Fruit fly (Drosophila melanogaster) whole organism, embryonic: Measurements from ENCODE around the gene CG13085.

ENCODE experiments used
- Awh ChIP-seq: fragments of 200-800 bp; sonication (Bioruptor generic); IDR thresholded peaks from 2 replicates; pipeline ENCODE4, ENCODE4 v1.3.6; 2022; ENCODE audit warnings: missing biosample characterization, missing genetic modification characterization
- CG11093 ChIP-seq: fragments of 200-800 bp; sonication (Bioruptor generic); IDR thresholded peaks from 3 replicates; pipeline ENCODE4 v1.3.6; 2022; ENCODE audit warnings: missing biosample characterization, missing genetic modification characterization
- CG11560 ChIP-seq: fragments of 200-800 bp; sonication (Bioruptor generic); IDR thresholded peaks from 3 replicates; pipeline ENCODE4 v1.3.6; 2022; ENCODE audit warnings: missing biosample characterization, missing genetic modification characterization
- CG11696 ChIP-seq: fragments of 200-800 bp; sonication (Bioruptor generic); IDR thresholded peaks from 2 replicates; pipeline ENCODE4 v1.3.6; 2022; ENCODE audit warnings: missing biosample characterization, missing genetic modification characterization
- CG11723 ChIP-seq: fragments of 200-800 bp; sonication (Bioruptor generic); optimal IDR thresholded peaks from 2 replicates; lab custom pipeline; 2017; ENCODE audit warnings: missing biosample characterization, mild to moderate bottlenecking, missing genetic modification characterization
- CG12071 ChIP-seq: fragments of 200-800 bp; sonication (Bioruptor generic); optimal IDR thresholded peaks from 3 replicates; lab custom pipeline; 2018; ENCODE audit warnings: missing biosample characterization, mild to moderate bottlenecking, missing genetic modification characterization
- CG12155 ChIP-seq: fragments of 200-800 bp; sonication (Bioruptor generic); optimal IDR thresholded peaks from 3 replicates; lab custom pipeline; 2016; ENCODE audit warnings: missing biosample characterization, missing genetic modification characterization
- CG13894 ChIP-seq: fragments of 200-800 bp; sonication (Bioruptor generic); optimal IDR thresholded peaks from 3 replicates; lab custom pipeline; 2018; ENCODE audit warnings: missing biosample characterization, mild to moderate bottlenecking, missing genetic modification characterization, moderate library complexity
- CG15514 ChIP-seq: fragments of 200-800 bp; sonication (Bioruptor generic); optimal IDR thresholded peaks from 3 replicates; lab custom pipeline; 2017; ENCODE audit warnings: missing biosample characterization, missing genetic modification characterization, mild to moderate bottlenecking, moderate library complexity, missing genetic modification reagents
- CG1603 ChIP-seq: fragments of 200-800 bp; sonication (Bioruptor generic); optimal IDR thresholded peaks from 2 replicates; lab custom pipeline; 2019; ENCODE audit warnings: missing biosample characterization, mild to moderate bottlenecking, missing genetic modification characterization, moderate library complexity
- CG2199 ChIP-seq: fragments of 200-800 bp; sonication (Bioruptor generic); IDR thresholded peaks from 3 replicates; pipeline ENCODE4 v1.3.6; 2022; ENCODE audit warnings: missing biosample characterization, missing genetic modification characterization
- CG2678 ChIP-seq: fragments of 200-800 bp; sonication (Bioruptor generic); optimal IDR thresholded peaks from 3 replicates; lab custom pipeline; 2019; ENCODE audit warnings: missing biosample characterization, mild to moderate bottlenecking, missing genetic modification characterization, moderate library complexity
- CG32767 ChIP-seq: fragments of 200-800 bp; sonication (Bioruptor generic); IDR thresholded peaks from 2 replicates; pipeline ENCODE4 v1.3.6; 2022; ENCODE audit warnings: missing biosample characterization, missing genetic modification characterization
- CG34422 ChIP-seq: fragments of 200-800 bp; sonication (Bioruptor generic); IDR thresholded peaks from 3 replicates; pipeline ENCODE4 v1.3.6; 2022; ENCODE audit warnings: missing biosample characterization, missing genetic modification characterization
- CG3726 ChIP-seq: fragments of 200-800 bp; sonication (Bioruptor generic); IDR thresholded peaks from 3 replicates; pipeline ENCODE4, ENCODE4 v1.3.6; 2022; ENCODE audit warnings: missing biosample characterization, missing genetic modification characterization
- CG3838 ChIP-seq: fragments of 200-800 bp; sonication (Bioruptor generic); optimal IDR thresholded peaks from 3 replicates; lab custom pipeline; 2016; ENCODE audit warnings: missing biosample characterization, missing genetic modification characterization
- CG5180 ChIP-seq: fragments of 200-800 bp; sonication (Bioruptor generic); optimal IDR thresholded peaks from 3 replicates; lab custom pipeline; 2017; ENCODE audit warnings: missing biosample characterization, missing genetic modification characterization, mild to moderate bottlenecking, moderate library complexity, missing genetic modification reagents
- CG7271 ChIP-seq: fragments of 200-800 bp; sonication (Bioruptor generic); optimal IDR thresholded peaks from 2 replicates; lab custom pipeline; 2018; ENCODE audit warnings: missing biosample characterization, mild to moderate bottlenecking, missing genetic modification characterization, moderate library complexity
- CG7357 ChIP-seq: fragments of 200-800 bp; sonication (Bioruptor generic); IDR thresholded peaks from 3 replicates; pipeline ENCODE4 v1.3.6; 2022; ENCODE audit warnings: missing biosample characterization, missing genetic modification characterization
- CG8089 ChIP-seq: fragments of 200-800 bp; sonication (Bioruptor generic); optimal IDR thresholded peaks from 3 replicates; lab custom pipeline; 2016; ENCODE audit warnings: missing biosample characterization, missing genetic modification characterization
- CG8290 ChIP-seq, 3 experiments: fragments of 200-800 bp; sonication (Bioruptor generic); optimal IDR thresholded peaks; 2 replicates each; lab custom pipeline; 2016 to 2019; ENCODE audit warnings: missing biosample characterization in 3 of 3, missing genetic modification characterization in 3 of 3, mild to moderate bottlenecking in 2 of 3, moderate library complexity in 1 of 3
- CG9932 ChIP-seq: fragments of 200-800 bp; sonication (Bioruptor generic); IDR thresholded peaks from 2 replicates; pipeline ENCODE4 v1.3.6; 2022; ENCODE audit warnings: missing biosample characterization, missing genetic modification characterization
- D19A ChIP-seq: fragments of 200-800 bp; optimal IDR thresholded peaks from 3 replicates; lab custom pipeline; 2019; ENCODE audit warnings: missing biosample characterization, mild to moderate bottlenecking, missing genetic modification characterization, moderate library complexity
- Dad ChIP-seq: fragments of 200-800 bp; sonication (Bioruptor generic); optimal IDR thresholded peaks from 3 replicates; lab custom pipeline; 2016; ENCODE audit warnings: missing biosample characterization, missing genetic modification characterization
- Dbx ChIP-seq: fragments of 200-800 bp; sonication (Bioruptor generic); IDR thresholded peaks from 3 replicates; pipeline ENCODE4 v1.3.6; 2022; ENCODE audit warnings: missing biosample characterization, missing genetic modification characterization
- Deaf1 ChIP-seq: fragments of 200-800 bp; optimal IDR thresholded peaks from 3 replicates; lab custom pipeline; 2019; ENCODE audit warnings: missing biosample characterization, mild to moderate bottlenecking, missing genetic modification characterization, moderate library complexity
- Dfd ChIP-seq, 2 experiments: fragments of >200 bp; optimal IDR thresholded peaks; 2 replicates each; lab custom pipeline; 2017; ENCODE audit warnings: missing biosample characterization in 2 of 2, missing genetic modification characterization in 2 of 2
- Dref ChIP-seq: fragments of 200-800 bp; sonication (Bioruptor generic); IDR thresholded peaks from 2 replicates; pipeline ENCODE4 v1.3.6; 2022; ENCODE audit warnings: missing biosample characterization, missing genetic modification characterization
- HLH3B ChIP-seq: fragments of 200-800 bp; sonication (Bioruptor generic); IDR thresholded peaks from 2 replicates; pipeline ENCODE4 v1.3.6; 2022; ENCODE audit warnings: missing biosample characterization, missing genetic modification characterization
- HLH54F ChIP-seq: fragments of 200-800 bp; sonication (Bioruptor generic); optimal IDR thresholded peaks from 3 replicates; lab custom pipeline; 2016; ENCODE audit warnings: missing biosample characterization, missing genetic modification characterization
- Nf-YB ChIP-seq: fragments of 200-800 bp; sonication (Bioruptor generic); optimal IDR thresholded peaks from 3 replicates; lab custom pipeline; 2019; ENCODE audit warnings: missing biosample characterization, mild to moderate bottlenecking, missing genetic modification characterization, moderate library complexity
- Nf-YC ChIP-seq: fragments of 200-800 bp; optimal IDR thresholded peaks from 3 replicates; lab custom pipeline; 2019; ENCODE audit warnings: missing biosample characterization, mild to moderate bottlenecking, missing genetic modification characterization, moderate library complexity
- Trl ChIP-seq, 3 experiments: fragments of >200 bp in 2 of 3; fragments of 200-800 bp in 1 of 3; sonication (Bioruptor generic) in 1 of 3; optimal IDR thresholded peaks; 2 replicates in 1 of 3; 3 replicates in 2 of 3; lab custom pipeline; 2016 to 2017; ENCODE audit warnings: missing biosample characterization in 1 of 3, missing genetic modification characterization in 1 of 3
- Usf ChIP-seq: fragments of 200-800 bp; sonication (Bioruptor generic); optimal IDR thresholded peaks from 2 replicates; lab custom pipeline; 2017; ENCODE audit warnings: missing genotype, missing biosample characterization, missing genetic modification characterization
- az2 ChIP-seq: fragments of 200-800 bp; sonication (Bioruptor generic); optimal IDR thresholded peaks from 3 replicates; lab custom pipeline; 2016; ENCODE audit warnings: missing biosample characterization, missing genetic modification characterization
- bbx ChIP-seq: fragments of 200-800 bp; sonication (Bioruptor generic); IDR thresholded peaks from 2 replicates; pipeline ENCODE4 v1.3.6; 2022; ENCODE audit warnings: missing biosample characterization, missing genetic modification characterization; ENCODE audit not compliant: partially characterized antibody
- chinmo ChIP-seq: fragments of 200-800 bp; sonication (Bioruptor generic); IDR thresholded peaks from 4 replicates; pipeline ENCODE4 v1.3.6; 2022; ENCODE audit warnings: missing biosample characterization, missing genetic modification characterization; ENCODE audit not compliant: partially characterized antibody
- dpn ChIP-seq, 2 experiments: fragments of 200-800 bp; sonication (Bioruptor generic); optimal IDR thresholded peaks; 3 replicates each; lab custom pipeline; 2016; ENCODE audit warnings: missing biosample characterization in 2 of 2, missing genetic modification characterization in 2 of 2
- gce ChIP-seq: fragments of 200-800 bp; sonication (Bioruptor generic); IDR thresholded peaks from 3 replicates; pipeline ENCODE4 v1.3.6; 2022; ENCODE audit warnings: missing biosample characterization, missing genetic modification characterization
- gt ChIP-seq: fragments of 200-800 bp; sonication (Bioruptor generic); IDR thresholded peaks from 2 replicates; pipeline ENCODE4 v1.3.6; 2022; ENCODE audit warnings: missing biosample characterization, missing genetic modification characterization
- ken ChIP-seq: fragments of 200-800 bp; sonication (Bioruptor generic); IDR thresholded peaks from 3 replicates; pipeline ENCODE4 v1.3.6; 2022; ENCODE audit warnings: missing biosample characterization, missing genetic modification characterization
- lmd ChIP-seq: fragments of 200-800 bp; sonication (Bioruptor generic); IDR thresholded peaks from 2 replicates; pipeline ENCODE4 v1.3.6; 2022; ENCODE audit warnings: missing biosample characterization, missing genetic modification characterization
- pros ChIP-seq: fragments of 200-800 bp; sonication (Bioruptor generic); optimal IDR thresholded peaks from 3 replicates; lab custom pipeline; 2019; ENCODE audit warnings: missing biosample characterization, mild to moderate bottlenecking, missing genetic modification characterization, moderate library complexity
- row ChIP-seq: fragments of 200-800 bp; sonication (Bioruptor generic); IDR thresholded peaks from 3 replicates; pipeline ENCODE4 v1.3.6; 2022; ENCODE audit warnings: missing biosample characterization, missing genetic modification characterization
- salm ChIP-seq: fragments of 200-800 bp; sonication (Bioruptor generic); optimal IDR thresholded peaks from 2 replicates; lab custom pipeline; 2018; ENCODE audit warnings: missing biosample characterization, mild to moderate bottlenecking, missing genetic modification characterization
- trem ChIP-seq: fragments of 200-800 bp; optimal IDR thresholded peaks from 3 replicates; lab custom pipeline; 2019; ENCODE audit warnings: missing biosample characterization, mild to moderate bottlenecking, missing genetic modification characterization, moderate library complexity
- vvl ChIP-seq: fragments of 200-800 bp; sonication (Bioruptor generic); IDR thresholded peaks from 2 replicates; pipeline ENCODE4 v1.3.6; 2022; ENCODE audit warnings: missing biosample characterization, missing genetic modification characterization

CG13085 gene

DNA sequence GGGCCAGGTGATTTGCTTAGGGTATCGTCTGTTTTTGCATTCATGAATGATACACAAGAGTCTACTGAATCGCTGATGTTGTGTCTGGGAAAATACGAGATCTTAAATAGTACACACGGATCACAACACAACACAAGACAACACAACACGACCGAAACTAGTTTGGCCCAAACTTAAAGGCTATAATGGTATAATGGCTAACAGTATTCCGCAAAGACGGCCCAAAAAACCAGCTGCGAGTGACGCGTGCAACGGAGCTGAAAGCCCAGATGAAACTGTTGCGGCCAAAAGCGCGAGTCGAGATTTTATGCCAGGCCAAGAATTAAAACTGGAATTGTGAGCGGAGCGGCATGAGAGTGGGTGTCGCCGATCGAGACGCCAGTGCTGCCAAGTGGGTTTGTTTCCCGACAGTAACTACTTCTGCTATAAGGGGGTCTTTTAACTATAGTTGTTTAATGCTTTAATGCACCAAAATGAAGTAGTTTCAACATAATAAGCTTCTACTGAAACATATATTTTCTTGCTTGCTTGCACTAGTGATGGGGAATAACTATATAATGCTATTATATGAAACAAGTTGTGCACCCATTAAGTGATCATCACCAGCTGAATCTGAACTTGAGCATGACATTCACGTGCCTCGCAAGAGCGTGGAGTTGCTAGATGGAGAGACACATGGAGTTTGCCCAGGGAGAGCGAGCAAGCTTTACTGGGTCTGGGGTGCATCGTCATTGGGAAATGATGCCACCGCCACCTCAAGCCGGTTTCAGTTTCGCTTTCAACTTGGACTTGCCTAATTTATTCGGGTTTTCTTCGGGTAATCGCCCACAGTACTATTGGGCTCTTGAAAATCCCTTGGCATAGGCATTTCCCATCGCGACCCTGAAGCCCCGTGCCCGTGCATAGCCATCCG lies 15.1 kb downstream of the CG13085 start (continued):
- TF ChIP-seq pros (GFP tag; lab: Kevin White, UChicago) = peak; percentile 85
- TF ChIP-seq salm = no peak
- peak; percentile 58 for TF ChIP-seq row
- TF ChIP-seq CG3838 (GFP tag; lab: Kevin White, UChicago) = no peak
- no peak for TF ChIP-seq CG3726 (GFP tag; lab: Robert Waterston, UW)
- peak; percentile 84; the same call in 1 of the 2 replicates for TF ChIP-seq vvl (GFP tag; lab: Robert Waterston, UW)
- TF ChIP-seq CG2678 = peak; percentile 2
- TF ChIP-seq Nf-YB (GFP tag; lab: Kevin White, UChicago) = no peak
- TF ChIP-seq dpn (GFP tag; optimal IDR thresholded peaks at IDR 0.05; lab: Kevin White, UChicago) = no peak
- TF ChIP-seq CG2199 (GFP tag; lab: Robert Waterston, UW) = no peak
- peak; percentile 10 for TF ChIP-seq Nf-YC (tag; lab: Kevin White, UChicago)
- TF ChIP-seq Dbx (GFP tag; lab: Robert Waterston, UW) = no peak
- TF ChIP-seq CG8290 (GFP tag; optimal IDR thresholded peaks at IDR 0.05; lab: Kevin White, UChicago) = no peak
- no peak for TF ChIP-seq CG8290 (tag; optimal IDR thresholded peaks at IDR 0.05; lab: Kevin White, UChicago)
- TF ChIP-seq Deaf1 (tag; lab: Kevin White, UChicago) = no peak
- TF ChIP-seq CG34422 (GFP tag; lab: Robert Waterston, UW) = peak; percentile 17; the same call in 1 of the 3 replicates
- no peak for TF ChIP-seq CG12155 (GFP tag; lab: Kevin White, UChicago)
- 0 out of 2 replicates have a peak, but pooled peaks have one; percentile 17 for TF ChIP-seq Awh (GFP tag; lab: Robert Waterston, UW)
- TF ChIP-seq CG7271 = no peak
- TF ChIP-seq Dfd (GFP tag; optimal IDR thresholded peaks at IDR 0.05; lab: Kevin White, UChicago) = no peak
- TF ChIP-seq gce (GFP tag; lab: Robert Waterston, UW) = no peak
- TF ChIP-seq bbx (GFP tag; lab: Robert Waterston, UW) = 0 out of 2 replicates have a peak, but pooled peaks have one; percentile 10
- TF ChIP-seq CG15514 = peak; percentile 8
- no peak for TF ChIP-seq D19A
- 0 out of 2 replicates have a peak, but pooled peaks have one; percentile 23 for TF ChIP-seq HLH3B (GFP tag; lab: Robert Waterston, UW)
- TF ChIP-seq CG8089 = no peak
- TF ChIP-seq Usf = no peak
- TF ChIP-seq CG11093 (GFP tag; lab: Robert Waterston, UW) = 0 out of 3 replicates have a peak, but pooled peaks have one; percentile 9
- TF ChIP-seq Trl (optimal IDR thresholded peaks at IDR 0.05; lab: Kevin White, UChicago) = peak in 1 of 2 experiments; percentile 46
- TF ChIP-seq Trl (GFP tag; optimal IDR thresholded peaks at IDR 0.05; lab: Kevin White, UChicago) = no peak
- no peak; the same call in 1 of the 2 replicates for TF ChIP-seq CG9932 (GFP tag; lab: Robert Waterston, UW)
- 0 out of 2 replicates have a peak, but pooled peaks have one; percentile 21 for TF ChIP-seq CG32767
- no peak for TF ChIP-seq CG7357 (GFP tag; lab: Robert Waterston, UW)
- 0 out of 3 replicates have a peak, but pooled peaks have one; percentile 13 for TF ChIP-seq ken (GFP tag; lab: Robert Waterston, UW)
- peak; percentile 82; the same call in 3 of the 4 replicates for TF ChIP-seq chinmo
- TF ChIP-seq CG11696 (GFP tag; lab: Robert Waterston, UW) = no peak
- 0 out of 3 replicates have a peak, but pooled peaks have one; percentile 46 for TF ChIP-seq CG11560 (tag; lab: Robert Waterston, UW)
- no peak for TF ChIP-seq CG12071 (GFP tag; lab: Kevin White, UChicago)
- peak; percentile 92 for TF ChIP-seq CG5180 (GFP tag; lab: Kevin White, UChicago)
- peak; percentile 9 for TF ChIP-seq az2
- 0 out of 2 replicates have a peak, but pooled peaks have one; percentile 12 for TF ChIP-seq Dref (GFP tag; lab: Robert Waterston, UW)
- peak; percentile 6 for TF ChIP-seq CG13894 (tag; lab: Kevin White, UChicago)
- no peak for TF ChIP-seq CG11723 (GFP tag; lab: Kevin White, UChicago)
- no peak for TF ChIP-seq HLH54F (GFP tag; lab: Kevin White, UChicago)
- no peak for TF ChIP-seq lmd (GFP tag; lab: Robert Waterston, UW)
- TF ChIP-seq gt (GFP tag; lab: Robert Waterston, UW) = no peak
- no peak for TF ChIP-seq Dad (GFP tag; lab: Kevin White, UChicago)
- no peak for TF ChIP-seq trem (tag; lab: Kevin White, UChicago)
- peak; percentile 1 for TF ChIP-seq CG1603
